Fruit fly (Drosophila melanogaster) whole organism, embryonic: ENCODE data around the gene CG15922.

Experiments used
- B-H2 ChIP-seq: fragments of 200-800 bp; sonication (Bioruptor generic); optimal IDR thresholded peaks from 2 replicates; lab custom pipeline; 2018; ENCODE audit warnings: missing biosample characterization, mild to moderate bottlenecking, missing genetic modification characterization
- CG10979 ChIP-seq: fragments of 200-800 bp; sonication (Bioruptor generic); optimal IDR thresholded peaks from 2 replicates; lab custom pipeline; 2018; ENCODE audit warnings: missing biosample characterization, mild to moderate bottlenecking, missing genetic modification characterization, moderate library complexity
- CG11723 ChIP-seq: fragments of 200-800 bp; sonication (Bioruptor generic); optimal IDR thresholded peaks from 2 replicates; lab custom pipeline; 2017; ENCODE audit warnings: missing biosample characterization, mild to moderate bottlenecking, missing genetic modification characterization
- CG12299 ChIP-seq: fragments of 200-800 bp; sonication (Bioruptor generic); optimal IDR thresholded peaks from 2 replicates; lab custom pipeline; 2018; ENCODE audit warnings: missing biosample characterization, mild to moderate bottlenecking, missing genetic modification characterization
- CG13296 ChIP-seq: fragments of 200-800 bp; sonication (Bioruptor generic); optimal IDR thresholded peaks from 3 replicates; lab custom pipeline; 2018; ENCODE audit warnings: missing biosample characterization, mild to moderate bottlenecking, missing genetic modification characterization
- CG14014 ChIP-seq: fragments of 200-800 bp; sonication (Bioruptor generic); IDR thresholded peaks from 2 replicates; pipeline ENCODE4 v1.3.6; 2022; ENCODE audit warnings: missing biosample characterization, missing genetic modification characterization
- CG15601 ChIP-seq: fragments of 200-800 bp; sonication (Bioruptor generic); optimal IDR thresholded peaks from 3 replicates; lab custom pipeline; 2019; ENCODE audit warnings: missing biosample characterization, mild to moderate bottlenecking, missing genetic modification characterization, moderate library complexity
- CG16779 ChIP-seq: fragments of 200-800 bp; sonication (Bioruptor generic); IDR thresholded peaks from 2 replicates; pipeline ENCODE4 v1.3.6; 2022; ENCODE audit warnings: missing biosample characterization, missing genetic modification characterization
- CG17186 ChIP-seq: fragments of 200-800 bp; sonication (Bioruptor generic); optimal IDR thresholded peaks from 3 replicates; lab custom pipeline; 2017; ENCODE audit warnings: missing biosample characterization, missing genetic modification reagents, missing genetic modification characterization
- CG17385 ChIP-seq: fragments of 200-800 bp; sonication (Bioruptor generic); optimal IDR thresholded peaks from 3 replicates; lab custom pipeline; 2018; ENCODE audit warnings: missing biosample characterization, mild to moderate bottlenecking, missing genetic modification characterization
- CG1792 ChIP-seq: fragments of 200-800 bp; sonication (Bioruptor generic); optimal IDR thresholded peaks from 2 replicates; lab custom pipeline; 2016; ENCODE audit warnings: missing biosample characterization, missing genetic modification characterization
- CG32772 ChIP-seq: fragments of 200-800 bp; sonication (Bioruptor generic); IDR thresholded peaks from 2 replicates; pipeline ENCODE4 v1.3.6; 2022; ENCODE audit warnings: missing biosample characterization, missing genetic modification characterization
- CG3281 ChIP-seq: fragments of 200-800 bp; sonication (Bioruptor generic); optimal IDR thresholded peaks from 3 replicates; lab custom pipeline; 2017; ENCODE audit warnings: missing biosample characterization, mild to moderate bottlenecking, missing genetic modification characterization
- CG42726 ChIP-seq: fragments of 200-800 bp; sonication (Bioruptor generic); IDR thresholded peaks from 2 replicates; pipeline ENCODE4 v1.3.6; 2022; ENCODE audit warnings: missing biosample characterization, missing genetic modification characterization; ENCODE audit not compliant: partially characterized antibody
- CG4424 ChIP-seq: fragments of 200-800 bp; sonication (Bioruptor generic); optimal IDR thresholded peaks from 3 replicates; lab custom pipeline; 2016; ENCODE audit warnings: missing biosample characterization, missing genetic modification characterization
- CG7839 ChIP-seq: fragments of 200-800 bp; sonication (Bioruptor generic); optimal IDR thresholded peaks from 3 replicates; lab custom pipeline; 2018; ENCODE audit warnings: missing biosample characterization, mild to moderate bottlenecking, missing genetic modification characterization, moderate library complexity
- CG8290 ChIP-seq, 3 experiments: fragments of 200-800 bp; sonication (Bioruptor generic); optimal IDR thresholded peaks; 2 replicates each; lab custom pipeline; 2016 to 2019; ENCODE audit warnings: missing biosample characterization in 3 of 3, missing genetic modification characterization in 3 of 3, mild to moderate bottlenecking in 2 of 3, moderate library complexity in 1 of 3
- CG9609 ChIP-seq: fragments of 200-800 bp; sonication (Bioruptor generic); optimal IDR thresholded peaks from 3 replicates; lab custom pipeline; 2016; ENCODE audit warnings: missing biosample characterization, missing genetic modification characterization
- Camta ChIP-seq: fragments of 200-800 bp; sonication (Bioruptor generic); optimal IDR thresholded peaks from 2 replicates; lab custom pipeline; 2016; ENCODE audit warnings: missing biosample characterization, missing genetic modification characterization
- Dp ChIP-seq: fragments of 200-800 bp; sonication (Bioruptor generic); optimal IDR thresholded peaks from 2 replicates; lab custom pipeline; 2018; ENCODE audit warnings: missing biosample characterization, mild to moderate bottlenecking, missing genetic modification characterization, moderate library complexity
- E2f2 ChIP-seq: fragments of 200-800 bp; sonication (Bioruptor generic); IDR thresholded peaks from 2 replicates; pipeline ENCODE4 v1.3.6; 2022; ENCODE audit warnings: missing biosample characterization, missing genetic modification characterization
- Hr3 ChIP-seq: fragments of 200-800 bp; sonication (Bioruptor generic); optimal IDR thresholded peaks from 3 replicates; lab custom pipeline; 2016; ENCODE audit warnings: missing biosample characterization, missing genetic modification characterization
- Hr39 ChIP-seq: fragments of >200 bp; optimal IDR thresholded peaks from 2 replicates; lab custom pipeline; 2017
- Opbp ChIP-seq: fragments of 200-800 bp; sonication (Bioruptor generic); IDR thresholded peaks from 3 replicates; pipeline ENCODE4 v1.3.6; 2022; ENCODE audit warnings: missing biosample characterization, missing genetic modification characterization; ENCODE audit not compliant: partially characterized antibody
- Tbp ChIP-seq: fragments of >200 bp; optimal IDR thresholded peaks from 2 replicates; lab custom pipeline; 2018; ENCODE audit warnings: missing biosample characterization, missing genetic modification characterization
- Usf ChIP-seq: fragments of 200-800 bp; sonication (Bioruptor generic); optimal IDR thresholded peaks from 2 replicates; lab custom pipeline; 2017; ENCODE audit warnings: missing genotype, missing biosample characterization, missing genetic modification characterization
- az2 ChIP-seq: fragments of 200-800 bp; sonication (Bioruptor generic); optimal IDR thresholded peaks from 3 replicates; lab custom pipeline; 2016; ENCODE audit warnings: missing biosample characterization, missing genetic modification characterization
- bsh ChIP-seq, 2 experiments: fragments of 200-800 bp; sonication (Bioruptor generic); optimal IDR thresholded peaks; 2 replicates each; lab custom pipeline; 2017 to 2018; ENCODE audit warnings: mild to moderate bottlenecking in 2 of 2, missing biosample characterization in 2 of 2, missing genetic modification characterization in 2 of 2, moderate library complexity in 1 of 2
- croc ChIP-seq: fragments of 200-800 bp; sonication (Bioruptor generic); conservative IDR thresholded peaks from 3 replicates; pipeline ENCODE4 v1.3.6; 2022; ENCODE audit warnings: missing biosample characterization, missing genetic modification characterization
- crp ChIP-seq, 2 experiments: fragments of 200-800 bp; sonication (Bioruptor generic); optimal IDR thresholded peaks; 2 replicates in 1 of 2; 3 replicates in 1 of 2; lab custom pipeline; 2017; ENCODE audit warnings: missing biosample characterization in 2 of 2, missing genetic modification characterization in 2 of 2, mild to moderate bottlenecking in 1 of 2, moderate library complexity in 1 of 2
- cwo ChIP-seq: fragments of 200-800 bp; sonication (Bioruptor generic); optimal IDR thresholded peaks from 3 replicates; lab custom pipeline; 2017; ENCODE audit warnings: missing biosample characterization, missing genetic modification characterization, mild to moderate bottlenecking, moderate library complexity, missing genetic modification reagents
- dati ChIP-seq: fragments of 200-800 bp; sonication (Bioruptor generic); IDR thresholded peaks from 2 replicates; pipeline ENCODE4 v1.3.6; 2022; ENCODE audit warnings: missing biosample characterization, missing genetic modification characterization
- dysf ChIP-seq: fragments of 200-800 bp; sonication (Bioruptor generic); IDR thresholded peaks from 3 replicates; pipeline ENCODE4 v1.3.6; 2022; ENCODE audit warnings: missing biosample characterization, missing genetic modification characterization
- fu2 ChIP-seq: fragments of 200-800 bp; sonication (Bioruptor generic); optimal IDR thresholded peaks from 2 replicates; lab custom pipeline; 2016; ENCODE audit warnings: missing biosample characterization, missing genetic modification characterization
- gsb-n ChIP-seq: fragments of 200-800 bp; sonication (Bioruptor generic); optimal IDR thresholded peaks from 3 replicates; lab custom pipeline; 2018; ENCODE audit warnings: missing biosample characterization, mild to moderate bottlenecking, missing genetic modification characterization
- hth ChIP-seq: fragments of >200 bp; optimal IDR thresholded peaks from 2 replicates; lab custom pipeline; 2017; ENCODE audit warnings: inconsistent platforms
- jing ChIP-seq: fragments of 200-800 bp; sonication (Bioruptor generic); optimal IDR thresholded peaks from 2 replicates; lab custom pipeline; 2018; ENCODE audit warnings: missing biosample characterization, mild to moderate bottlenecking, missing genetic modification characterization
- kay ChIP-seq: fragments of 200-800 bp; sonication (Bioruptor generic); optimal IDR thresholded peaks from 2 replicates; lab custom pipeline; 2016; ENCODE audit warnings: missing biosample characterization, missing genetic modification characterization
- oc ChIP-seq: fragments of 200-800 bp; sonication (Bioruptor generic); optimal IDR thresholded peaks from 2 replicates; lab custom pipeline; 2018; ENCODE audit warnings: missing biosample characterization, mild to moderate bottlenecking, missing genetic modification characterization, moderate library complexity
- odd ChIP-seq: fragments of 200-800 bp; sonication (Bioruptor generic); optimal IDR thresholded peaks from 2 replicates; lab custom pipeline; 2017; ENCODE audit warnings: missing biosample characterization, mild to moderate bottlenecking, missing genetic modification characterization
- repo ChIP-seq: fragments of 200-800 bp; sonication (Bioruptor generic); optimal IDR thresholded peaks from 2 replicates; lab custom pipeline; 2016; ENCODE audit warnings: missing biosample characterization, missing genetic modification characterization
- slp2 ChIP-seq: fragments of 200-800 bp; sonication (Bioruptor generic); optimal IDR thresholded peaks from 2 replicates; lab custom pipeline; 2016; ENCODE audit warnings: missing biosample characterization, missing genetic modification characterization
- sqz ChIP-seq: fragments of 200-800 bp; sonication (Bioruptor generic); optimal IDR thresholded peaks from 3 replicates; lab custom pipeline; 2018; ENCODE audit warnings: missing biosample characterization, mild to moderate bottlenecking, missing genetic modification characterization
- tup ChIP-seq: fragments of 200-800 bp; sonication (Bioruptor generic); optimal IDR thresholded peaks from 2 replicates; lab custom pipeline; 2016; ENCODE audit warnings: missing biosample characterization, mild to moderate bottlenecking, missing genetic modification characterization, moderate library complexity
- unpg ChIP-seq: fragments of 200-800 bp; sonication (Bioruptor generic); optimal IDR thresholded peaks from 3 replicates; lab custom pipeline; 2018; ENCODE audit warnings: missing biosample characterization, mild to moderate bottlenecking, missing genetic modification characterization, moderate library complexity
- wor ChIP-seq: fragments of 200-800 bp; sonication (Bioruptor generic); IDR thresholded peaks from 2 replicates; pipeline ENCODE4 v1.3.6; 2022; ENCODE audit warnings: missing biosample characterization, missing genetic modification characterization
- zfh1 ChIP-seq: fragments of 200-800 bp; sonication (Bioruptor generic); IDR thresholded peaks from 3 replicates; pipeline ENCODE4 v1.3.6; 2022; ENCODE audit warnings: missing biosample characterization, missing genetic modification characterization

Gene CG15922

dm6 chr3R:20588480-20588785 lies 28.4 kb upstream of the CG15922 start, which contains the start of gene Srp72 (continued):
- TF ChIP-seq hth = no peak
- TF ChIP-seq CG1792 (GFP tag; lab: Kevin White, UChicago) = no peak
- TF ChIP-seq CG11723 (GFP tag; lab: Kevin White, UChicago) = no peak
- peak; percentile 10 for TF ChIP-seq kay (GFP tag; lab: Kevin White, UChicago)
- no peak for TF ChIP-seq Usf
- TF ChIP-seq az2 = peak; percentile 36
- peak in 1 of 2 experiments; percentile 72 for TF ChIP-seq crp (GFP tag; optimal IDR thresholded peaks at IDR 0.05; lab: Kevin White, UChicago)
- TF ChIP-seq zfh1 (GFP tag; lab: Robert Waterston, UW) = peak; percentile 48; the same call in 1 of the 3 replicates
- TF ChIP-seq CG12299 (tag; lab: Kevin White, UChicago) = no peak
- peak; percentile 42 for TF ChIP-seq CG3281 (GFP tag; lab: Kevin White, UChicago)
- TF ChIP-seq cwo (GFP tag; lab: Kevin White, UChicago) = peak; percentile 10
- no peak for TF ChIP-seq Hr3 (GFP tag; lab: Kevin White, UChicago)
- peak; percentile 51 for TF ChIP-seq gsb-n
- no peak for TF ChIP-seq CG42726 (GFP tag; lab: Robert Waterston, UW)
- no peak for TF ChIP-seq CG9609
- peak; percentile 11 for TF ChIP-seq CG10979 (tag; lab: Kevin White, UChicago)

- TF ChIP-seq CG13296 (GFP tag; lab: Kevin White, UChicago) (peak; percentile 78), CG4424 (GFP tag; lab: Kevin White, UChicago) (peak; percentile 83), fu2 (GFP tag; lab: Kevin White, UChicago) (peak; percentile 6), dysf (GFP tag; lab: Robert Waterston, UW) (peak; percentile 77), unpg (GFP tag; lab: Kevin White, UChicago) (peak; percentile 59), sqz (GFP tag; lab: Kevin White, UChicago) (no peak), Opbp (no peak), tup (GFP tag; lab: Kevin White, UChicago) (peak; percentile 55), wor (GFP tag; lab: Robert Waterston, UW) (peak; percentile 61), oc (tag; lab: Kevin White, UChicago) (no peak), dati (GFP tag; lab: Robert Waterston, UW) (no peak), CG12299 (tag; lab: Kevin White, UChicago) (peak; percentile 34), CG16779 (GFP tag; lab: Robert Waterston, UW) (0 out of 2 replicates have a peak, but pooled peaks have one; percentile 47), CG17186 (GFP tag; lab: Kevin White, UChicago) (no peak), CG14014 (GFP tag; lab: Robert Waterston, UW) (peak; percentile 38; the same call in 1 of the 2 replicates), B-H2 (GFP tag; lab: Kevin White, UChicago) (no peak), bsh (GFP tag; optimal IDR thresholded peaks at IDR 0.05; lab: Kevin White, UChicago) (peak; percentile 79), CG3281 (GFP tag; lab: Kevin White, UChicago) (peak; percentile 80), CG8290 (GFP tag; optimal IDR thresholded peaks at IDR 0.05; lab: Kevin White, UChicago) (peak; percentile 37), CG8290 (tag; optimal IDR thresholded peaks at IDR 0.05; lab: Kevin White, UChicago) (peak in 1 of 2 experiments; percentile 61), CG17385 (GFP tag; lab: Kevin White, UChicago) (peak; percentile 77), odd (GFP tag; lab: Kevin White, UChicago) (peak; percentile 85), CG11723 (GFP tag; lab: Kevin White, UChicago) (peak; percentile 75), slp2 (peak; percentile 64), CG42726 (GFP tag; lab: Robert Waterston, UW) (no peak), CG32772 (peak; percentile 68), repo (GFP tag; lab: Kevin White, UChicago) (peak; percentile 54), Camta (GFP tag; lab: Kevin White, UChicago) (peak; percentile 53), croc (peak; percentile 57; the same call in 1 of the 3 replicates), CG15601 (tag; lab: Kevin White, UChicago) (peak; percentile 80), jing (GFP tag; lab: Kevin White, UChicago) (peak; percentile 65), Hr39 (lab: Kevin White, UChicago) (no peak), CG7839 (tag; lab: Kevin White, UChicago) (peak; percentile 82), Dp (GFP tag; lab: Kevin White, UChicago) (peak; percentile 25), Tbp (GFP tag; lab: Kevin White, UChicago) (no peak), E2f2 (GFP tag; lab: Robert Waterston, UW) (peak; percentile 37; the same call in 1 of the 2 replicates)
Measured at dm6 chr3R:20587630-20588479, 27.8 kb upstream of the CG15922 start, which contains the start of gene Septin2. Septin2 (minus strand) TSS chr3R:20588356.
